Fruit fly (Drosophila melanogaster) whole organism, wandering third instar larva: ENCODE results near the gene CG14506.

Experiments
- Abd-B ChIP-seq: fragments of >200 bp; optimal IDR thresholded peaks from 2 replicates; lab custom pipeline; 2017; ENCODE audit warnings: missing biosample characterization, missing genetic modification characterization
- CrebA ChIP-seq: fragments of 200-800 bp; sonication (Bioruptor generic); optimal IDR thresholded peaks from 2 replicates; lab custom pipeline; 2016; ENCODE audit warnings: missing biosample characterization, mild to moderate bottlenecking, missing genetic modification characterization, borderline replicate concordance
- GATAd ChIP-seq: sonication (Bioruptor generic); optimal IDR thresholded peaks from 2 replicates; lab custom pipeline; 2016; ENCODE audit warnings: missing biosample characterization, missing genetic modification characterization
- Myc ChIP-seq: fragments of >200 bp; optimal IDR thresholded peaks from 2 replicates; lab custom pipeline; 2017
- Rel ChIP-seq, 2 experiments: fragments of 200-800 bp; sonication (Bioruptor generic) in 1 of 2; optimal IDR thresholded peaks; 2 replicates in 1 of 2; 3 replicates in 1 of 2; lab custom pipeline; 2016 to 2019; ENCODE audit warnings: mild to moderate bottlenecking in 2 of 2, missing biosample characterization in 2 of 2, missing genetic modification characterization in 2 of 2, moderate library complexity in 1 of 2
- fru ChIP-seq: fragments of 200-800 bp; sonication (Bioruptor generic); optimal IDR thresholded peaks from 3 replicates; lab custom pipeline; 2016; ENCODE audit warnings: missing biosample characterization, mild to moderate bottlenecking, missing genetic modification characterization
- h ChIP-seq: fragments of 200-800 bp; sonication (Bioruptor generic); optimal IDR thresholded peaks from 3 replicates; lab custom pipeline; 2016; ENCODE audit warnings: missing biosample characterization, mild to moderate bottlenecking, missing genetic modification characterization
- woc ChIP-seq: sonication (Bioruptor generic); optimal IDR thresholded peaks from 2 replicates; lab custom pipeline; 2016; ENCODE audit warnings: missing biosample characterization, mild to moderate bottlenecking, missing genetic modification characterization

- TF ChIP-seq GATAd (GFP tag; lab: Kevin White, UChicago) (no peak), Abd-B (GFP tag; lab: Kevin White, UChicago) (no peak), CrebA (GFP tag; lab: Kevin White, UChicago) (no peak), woc (peak; percentile 11), fru (GFP tag; lab: Kevin White, UChicago) (peak; percentile 12), Myc (no peak), h (no peak), Rel (GFP tag; optimal IDR thresholded peaks at IDR 0.05; lab: Kevin White, UChicago) (no peak), Rel (tag; optimal IDR thresholded peaks at IDR 0.05; lab: Kevin White, UChicago) (no peak)
Observed at dm6 chr3R:29265075-29265474, 31.9 kb downstream of the CG14506 start.
